Fruit fly (Drosophila melanogaster) whole organism, embryonic: ENCODE measurements around the gene Obp19d.

ENCODE experiments used
- Abd-B ChIP-seq: fragments of 200-800 bp; sonication (Bioruptor generic); optimal IDR thresholded peaks from 2 replicates; lab custom pipeline; 2018; ENCODE audit warnings: missing biosample characterization, mild to moderate bottlenecking, missing genetic modification characterization, moderate library complexity
- BtbVII ChIP-seq: fragments of 200-800 bp; sonication (Bioruptor generic); optimal IDR thresholded peaks from 3 replicates; lab custom pipeline; 2017; ENCODE audit warnings: missing biosample characterization, mild to moderate bottlenecking, missing genetic modification characterization
- CG12744 ChIP-seq: fragments of 200-800 bp; sonication (Bioruptor generic); optimal IDR thresholded peaks from 2 replicates; lab custom pipeline; 2016; ENCODE audit warnings: missing biosample characterization, missing genetic modification characterization
- CG13123 ChIP-seq: fragments of 200-800 bp; sonication (Bioruptor generic); optimal IDR thresholded peaks from 2 replicates; lab custom pipeline; 2016; ENCODE audit warnings: missing biosample characterization, missing genetic modification characterization
- CG13424 ChIP-seq: fragments of 200-800 bp; sonication (Bioruptor generic); optimal IDR thresholded peaks from 2 replicates; lab custom pipeline; 2019; ENCODE audit warnings: missing biosample characterization, mild to moderate bottlenecking, missing genetic modification characterization, moderate library complexity
- CG15011 ChIP-seq: fragments of 200-800 bp; sonication (Bioruptor generic); optimal IDR thresholded peaks from 3 replicates; lab custom pipeline; 2018; ENCODE audit warnings: missing biosample characterization, mild to moderate bottlenecking, missing genetic modification characterization
- CG1832 ChIP-seq: fragments of 200-800 bp; sonication (Bioruptor generic); optimal IDR thresholded peaks from 2 replicates; lab custom pipeline; 2017; ENCODE audit warnings: missing biosample characterization, mild to moderate bottlenecking, missing genetic modification characterization, inconsistent platforms
- CG2712 ChIP-seq: fragments of 200-800 bp; optimal IDR thresholded peaks from 3 replicates; lab custom pipeline; 2019; ENCODE audit warnings: missing biosample characterization, mild to moderate bottlenecking, missing genetic modification characterization, moderate library complexity
- CG33213 ChIP-seq: fragments of 200-800 bp; sonication (Bioruptor generic); optimal IDR thresholded peaks from 3 replicates; lab custom pipeline; 2016; ENCODE audit warnings: missing biosample characterization, missing genetic modification characterization
- CG3838 ChIP-seq: fragments of 200-800 bp; sonication (Bioruptor generic); optimal IDR thresholded peaks from 3 replicates; lab custom pipeline; 2016; ENCODE audit warnings: missing biosample characterization, missing genetic modification characterization
- CG4328 ChIP-seq: fragments of 200-800 bp; sonication (Bioruptor generic); optimal IDR thresholded peaks from 3 replicates; lab custom pipeline; 2017; ENCODE audit warnings: missing biosample characterization, missing genetic modification reagents, missing genetic modification characterization
- CG4820 ChIP-seq: fragments of 200-800 bp; sonication (Bioruptor generic); optimal IDR thresholded peaks from 3 replicates; lab custom pipeline; 2016; ENCODE audit warnings: missing biosample characterization, missing genetic modification characterization
- CG6654 ChIP-seq: fragments of 200-800 bp; sonication (Bioruptor generic); optimal IDR thresholded peaks from 2 replicates; lab custom pipeline; 2017; ENCODE audit warnings: missing biosample characterization, mild to moderate bottlenecking, missing genetic modification characterization
- CG7839 ChIP-seq: fragments of 200-800 bp; sonication (Bioruptor generic); optimal IDR thresholded peaks from 3 replicates; lab custom pipeline; 2018; ENCODE audit warnings: missing biosample characterization, mild to moderate bottlenecking, missing genetic modification characterization, moderate library complexity
- CTCF ChIP-seq: fragments of 200-800 bp; sonication (Bioruptor generic); optimal IDR thresholded peaks from 2 replicates; lab custom pipeline; 2017; ENCODE audit warnings: missing biosample characterization, mild to moderate bottlenecking, missing genetic modification characterization, moderate library complexity
- Chrac-16 ChIP-seq: fragments of 200-800 bp; sonication (Bioruptor generic); optimal IDR thresholded peaks from 3 replicates; lab custom pipeline; 2016; ENCODE audit warnings: missing biosample characterization, missing genetic modification characterization
- Dek ChIP-seq: fragments of 200-800 bp; sonication (Bioruptor generic); optimal IDR thresholded peaks from 3 replicates; lab custom pipeline; 2019; ENCODE audit warnings: missing biosample characterization, mild to moderate bottlenecking, missing genetic modification characterization, moderate library complexity
- Eip74EF ChIP-seq, 2 experiments: fragments of 200-800 bp in 1 of 2; fragments of >200 bp in 1 of 2; sonication (Bioruptor generic) in 1 of 2; optimal IDR thresholded peaks; 2 replicates each; lab custom pipeline; 2017 to 2019; ENCODE audit warnings: missing biosample characterization in 2 of 2, missing genetic modification characterization in 2 of 2, mild to moderate bottlenecking in 1 of 2, moderate library complexity in 1 of 2
- Hmr ChIP-seq: fragments of 200-800 bp; sonication (Bioruptor generic); optimal IDR thresholded peaks from 3 replicates; lab custom pipeline; 2017; ENCODE audit warnings: mild to moderate bottlenecking, missing biosample characterization, missing genetic modification reagents, missing genetic modification characterization
- Max ChIP-seq: fragments of 200-800 bp; sonication (Bioruptor generic); optimal IDR thresholded peaks from 2 replicates; lab custom pipeline; 2016; ENCODE audit warnings: missing biosample characterization, mild to moderate bottlenecking, missing genetic modification characterization
- Med ChIP-seq: fragments of 200-800 bp; sonication (Bioruptor generic); peaks from one replicate; lab custom pipeline; 2016; ENCODE audit warnings: missing biosample characterization, missing genetic modification characterization, mild to moderate bottlenecking, inconsistent platforms, moderate library complexity
- Six4 ChIP-seq: fragments of 200-800 bp; sonication (Bioruptor generic); optimal IDR thresholded peaks from 2 replicates; lab custom pipeline; 2016; ENCODE audit warnings: missing biosample characterization, missing genetic modification characterization
- Sox100B ChIP-seq: fragments of 200-800 bp; sonication (Bioruptor generic); optimal IDR thresholded peaks from 3 replicates; lab custom pipeline; 2018; ENCODE audit warnings: missing biosample characterization, mild to moderate bottlenecking, missing genetic modification characterization
- Ssrp ChIP-seq: fragments of 200-800 bp; sonication (Bioruptor generic); optimal IDR thresholded peaks from 2 replicates; lab custom pipeline; 2018; ENCODE audit warnings: missing biosample characterization, mild to moderate bottlenecking, missing genetic modification characterization, moderate library complexity
- Taf1 ChIP-seq: fragments of 200-800 bp; sonication (Bioruptor generic); IDR thresholded peaks from 2 replicates; pipeline ENCODE4 v1.3.6; 2022; ENCODE audit warnings: missing biosample characterization, missing genetic modification characterization
- ase ChIP-seq: fragments of 200-800 bp; sonication (Bioruptor generic); IDR thresholded peaks from 3 replicates; pipeline ENCODE4 v1.3.6; 2022; ENCODE audit warnings: missing biosample characterization, missing genetic modification characterization
- bbx ChIP-seq: fragments of 200-800 bp; sonication (Bioruptor generic); IDR thresholded peaks from 2 replicates; pipeline ENCODE4 v1.3.6; 2022; ENCODE audit warnings: missing biosample characterization, missing genetic modification characterization; ENCODE audit not compliant: partially characterized antibody
- chm ChIP-seq: fragments of 200-800 bp; sonication (Bioruptor generic); IDR thresholded peaks from 2 replicates; pipeline ENCODE4 v1.3.6; 2022; ENCODE audit warnings: missing biosample characterization, missing genetic modification characterization
- dpn ChIP-seq, 2 experiments: fragments of 200-800 bp; sonication (Bioruptor generic); optimal IDR thresholded peaks; 3 replicates each; lab custom pipeline; 2016; ENCODE audit warnings: missing biosample characterization in 2 of 2, missing genetic modification characterization in 2 of 2
- grau ChIP-seq: fragments of 200-800 bp; optimal IDR thresholded peaks from 3 replicates; lab custom pipeline; 2019; ENCODE audit warnings: missing biosample characterization, mild to moderate bottlenecking, missing genetic modification characterization, moderate library complexity
- grn ChIP-seq: fragments of 200-800 bp; sonication (Bioruptor generic); optimal IDR thresholded peaks from 3 replicates; lab custom pipeline; 2017; ENCODE audit warnings: missing biosample characterization, missing genetic modification characterization
- gsb ChIP-seq: fragments of 200-800 bp; sonication (Bioruptor generic); IDR thresholded peaks from 2 replicates; pipeline ENCODE4 v1.3.6; 2022; ENCODE audit warnings: missing biosample characterization, missing genetic modification characterization
- her ChIP-seq: fragments of 200-800 bp; sonication (Bioruptor generic); optimal IDR thresholded peaks from 2 replicates; lab custom pipeline; 2016; ENCODE audit warnings: missing biosample characterization, missing genetic modification characterization
- lov ChIP-seq, 2 experiments: fragments of 200-800 bp in 1 of 2; fragments of >200 bp in 1 of 2; sonication (Bioruptor generic) in 1 of 2; IDR thresholded peaks in 1 of 2; optimal IDR thresholded peaks in 1 of 2; 2 replicates in 1 of 2; 3 replicates in 1 of 2; pipeline versions ENCODE4 v1.3.6 to Lab custom; 2017 to 2022; ENCODE audit warnings: missing biosample characterization in 1 of 2, missing genetic modification characterization in 1 of 2
- mld ChIP-seq: fragments of 200-800 bp; sonication (Bioruptor generic); IDR thresholded peaks from 3 replicates; pipeline ENCODE4 v1.3.6; 2022; ENCODE audit warnings: missing biosample characterization, missing genetic modification characterization; ENCODE audit not compliant: partially characterized antibody
- nerfin-1 ChIP-seq: fragments of 200-800 bp; sonication (Bioruptor generic); optimal IDR thresholded peaks from 3 replicates; lab custom pipeline; 2019; ENCODE audit warnings: missing biosample characterization, mild to moderate bottlenecking, missing genetic modification characterization, moderate library complexity
- odd ChIP-seq: fragments of 200-800 bp; sonication (Bioruptor generic); optimal IDR thresholded peaks from 2 replicates; lab custom pipeline; 2017; ENCODE audit warnings: missing biosample characterization, mild to moderate bottlenecking, missing genetic modification characterization
- onecut ChIP-seq: fragments of 200-800 bp; sonication (Bioruptor generic); IDR thresholded peaks from 2 replicates; pipeline ENCODE4 v1.3.6; 2022; ENCODE audit warnings: missing biosample characterization, missing genetic modification characterization
- pum ChIP-seq: fragments of 200-800 bp; sonication (Bioruptor generic); optimal IDR thresholded peaks from 2 replicates; lab custom pipeline; 2016; ENCODE audit warnings: missing biosample characterization, missing genetic modification characterization
- rib ChIP-seq: fragments of 200-800 bp; sonication (Bioruptor generic); IDR thresholded peaks from 2 replicates; pipeline ENCODE4 v1.3.6; 2022; ENCODE audit warnings: missing biosample characterization, missing genetic modification characterization
- schlank ChIP-seq: fragments of 200-800 bp; sonication (Bioruptor generic); optimal IDR thresholded peaks from 2 replicates; lab custom pipeline; 2018; ENCODE audit warnings: missing biosample characterization, mild to moderate bottlenecking, missing genetic modification characterization
- sens-2 ChIP-seq: fragments of 200-800 bp; sonication (Bioruptor generic); IDR thresholded peaks from 2 replicates; pipeline ENCODE4 v1.3.6; 2022; ENCODE audit warnings: missing biosample characterization, missing genetic modification characterization
- slp2 ChIP-seq: fragments of 200-800 bp; sonication (Bioruptor generic); optimal IDR thresholded peaks from 2 replicates; lab custom pipeline; 2016; ENCODE audit warnings: missing biosample characterization, missing genetic modification characterization
- sqz ChIP-seq: fragments of 200-800 bp; sonication (Bioruptor generic); optimal IDR thresholded peaks from 3 replicates; lab custom pipeline; 2018; ENCODE audit warnings: missing biosample characterization, mild to moderate bottlenecking, missing genetic modification characterization
- ssp ChIP-seq: fragments of 200-800 bp; sonication (Bioruptor generic); IDR thresholded peaks from 2 replicates; pipeline ENCODE4 v1.3.6; 2022; ENCODE audit warnings: missing biosample characterization, missing genetic modification characterization
- stwl ChIP-seq: fragments of 200-800 bp; sonication (Bioruptor generic); optimal IDR thresholded peaks from 3 replicates; lab custom pipeline; 2018; ENCODE audit warnings: missing biosample characterization, mild to moderate bottlenecking, missing genetic modification characterization, moderate library complexity
- sug ChIP-seq: fragments of 200-800 bp; optimal IDR thresholded peaks from 2 replicates; lab custom pipeline; 2019; ENCODE audit warnings: missing biosample characterization, mild to moderate bottlenecking, missing genetic modification characterization, moderate library complexity
- toy ChIP-seq: fragments of 200-800 bp; sonication (Bioruptor generic); IDR thresholded peaks from 2 replicates; pipeline ENCODE4 v1.3.6; 2022; ENCODE audit warnings: missing biosample characterization, missing genetic modification characterization
- vfl ChIP-seq: fragments of 200-800 bp; sonication (Bioruptor generic); optimal IDR thresholded peaks from 2 replicates; lab custom pipeline; 2016; ENCODE audit warnings: missing biosample characterization, missing genetic modification characterization

The Obp19d gene

dm6 chrX:20429482-20430204 is 10.2 kb downstream of the Obp19d start, which contains the start of the genes CG11710 and mal (continued):
- TF ChIP-seq pum (peak; percentile 26), Chrac-16 (GFP tag; lab: Kevin White, UChicago) (peak; percentile 65), CG3838 (GFP tag; lab: Kevin White, UChicago) (peak; percentile 47), mld (GFP tag; lab: Robert Waterston, UW) (no peak), CG7839 (tag; lab: Kevin White, UChicago) (peak; percentile 90), chm (GFP tag; lab: Robert Waterston, UW) (no peak), her (GFP tag; lab: Kevin White, UChicago) (peak; percentile 33), sqz (GFP tag; lab: Kevin White, UChicago) (no peak), vfl (GFP tag; lab: Kevin White, UChicago) (peak; percentile 43), dpn (GFP tag; optimal IDR thresholded peaks at IDR 0.05; lab: Kevin White, UChicago) (peak; percentile 67 to 78), Ssrp (no peak), schlank (tag; lab: Kevin White, UChicago) (peak; percentile 2), Six4 (GFP tag; lab: Kevin White, UChicago) (peak; percentile 81), nerfin-1 (tag; lab: Kevin White, UChicago) (peak; percentile 77), Eip74EF (GFP tag; optimal IDR thresholded peaks at IDR 0.05; lab: Kevin White, UChicago) (no peak), CG13123 (GFP tag; lab: Kevin White, UChicago) (no peak), slp2 (GFP tag; lab: Kevin White, UChicago) (peak; percentile 64), Hmr (GFP tag; lab: Kevin White, UChicago) (no peak), CG4820 (GFP tag; lab: Kevin White, UChicago) (peak; percentile 84), gsb (no peak), grn (GFP tag; lab: Kevin White, UChicago) (no peak), Sox100B (no peak), CG13424 (tag; lab: Kevin White, UChicago) (peak; percentile 88), CG1832 (GFP tag; lab: Kevin White, UChicago) (no peak), Taf1 (GFP tag; lab: Robert Waterston, UW) (peak; percentile 23; the same call in 1 of the 2 replicates), ase (GFP tag; lab: Robert Waterston, UW) (no peak), CG6654 (GFP tag; lab: Kevin White, UChicago) (peak; percentile 58), onecut (GFP tag; lab: Robert Waterston, UW) (peak; percentile 71), CTCF (GFP tag; lab: Kevin White, UChicago) (peak; percentile 5), lov (optimal IDR thresholded peaks at IDR 0.05; lab: Kevin White, UChicago) (no peak), lov (GFP tag; IDR thresholded peaks at IDR 0.05; lab: Robert Waterston, UW) (no peak), odd (GFP tag; lab: Kevin White, UChicago) (no peak), CG2712 (tag; lab: Kevin White, UChicago) (peak; percentile 84), BtbVII (peak; percentile 78), stwl (peak; percentile 21), sug (tag; lab: Kevin White, UChicago) (peak; percentile 81), ssp (peak; percentile 69), CG15011 (no peak), CG12744 (GFP tag; lab: Kevin White, UChicago) (peak; percentile 48), sens-2 (GFP tag; lab: Robert Waterston, UW) (peak; percentile 71; the same call in 1 of the 2 replicates), Med (GFP tag; lab: Kevin White, UChicago) (peak; percentile 96), Dek (peak; percentile 65), grau (tag; lab: Kevin White, UChicago) (peak; percentile 81), bbx (peak; percentile 56; the same call in 1 of the 2 replicates), Abd-B (GFP tag; lab: Kevin White, UChicago) (peak; percentile 85), CG33213 (GFP tag; lab: Kevin White, UChicago) (peak; percentile 62), Max (GFP tag; lab: Kevin White, UChicago) (peak; percentile 72), CG4328 (GFP tag; lab: Kevin White, UChicago) (no peak), rib (GFP tag; lab: Robert Waterston, UW) (no peak), toy (no peak)
